Fruit fly (Drosophila melanogaster) Kc167 (cell line): ENCODE data around the gene CG31183.
"Not testable (repeated sequence)": the region's sequence is repeated elsewhere in the genome, so short reads cannot be mapped to it uniquely, and the experiment has no call there.

Experiments used
- Myc ChIP-seq: fragments of >200 bp; optimal IDR thresholded peaks from 2 replicates; lab custom pipeline; 2017; ENCODE audit warnings: missing external identifiers
- Sin3A ChIP-seq: fragments of >200 bp; optimal IDR thresholded peaks from 2 replicates; lab custom pipeline; 2018; ENCODE audit warnings: missing external identifiers
- h ChIP-seq: fragments of >200 bp; optimal IDR thresholded peaks from 3 replicates; lab custom pipeline; 2018; ENCODE audit warnings: missing external identifiers
- insv ChIP-seq: fragments of >200 bp; optimal IDR thresholded peaks from 3 replicates; lab custom pipeline; 2018; ENCODE audit warnings: missing external identifiers
- psq ChIP-seq: fragments of >200 bp; optimal IDR thresholded peaks from 2 replicates; lab custom pipeline; 2017; ENCODE audit warnings: missing external identifiers
- ttk ChIP-seq: sonication (Bioruptor generic); optimal IDR thresholded peaks from 2 replicates; lab custom pipeline; 2017; ENCODE audit warnings: missing external identifiers

Gene CG31183

DNA sequence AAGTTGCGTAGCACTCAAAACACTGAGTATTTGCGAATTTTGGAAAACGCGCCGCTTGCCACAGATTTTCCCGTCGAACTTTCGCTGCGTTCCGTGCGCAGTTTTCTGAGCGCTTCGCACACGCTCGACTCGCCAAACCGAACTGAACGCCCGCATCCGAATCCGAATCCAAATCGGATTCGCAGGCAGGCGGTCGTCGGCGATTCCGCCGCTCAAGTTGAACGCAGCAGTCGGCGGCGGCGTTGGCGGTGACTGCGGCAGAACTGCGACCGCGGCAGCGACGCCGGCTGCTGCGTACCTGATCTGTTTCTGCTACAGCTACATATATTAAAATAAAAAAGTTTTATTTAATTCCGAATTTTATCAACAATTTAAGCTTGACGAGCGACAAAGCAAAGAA lies at the start of gene CG31183:
Gene CG31183, minus strand, starts transcription at position 329 of the 400 bp plus-strand sequence.
- TF ChIP-seq Sin3A (no peak), insv (no peak), Myc (lab: Kevin White, UChicago) (no peak), psq (lab: Kevin White, UChicago) (no peak), ttk (lab: Kevin White, UChicago) (no peak), h (lab: Kevin White, UChicago) (no peak)

DNA sequence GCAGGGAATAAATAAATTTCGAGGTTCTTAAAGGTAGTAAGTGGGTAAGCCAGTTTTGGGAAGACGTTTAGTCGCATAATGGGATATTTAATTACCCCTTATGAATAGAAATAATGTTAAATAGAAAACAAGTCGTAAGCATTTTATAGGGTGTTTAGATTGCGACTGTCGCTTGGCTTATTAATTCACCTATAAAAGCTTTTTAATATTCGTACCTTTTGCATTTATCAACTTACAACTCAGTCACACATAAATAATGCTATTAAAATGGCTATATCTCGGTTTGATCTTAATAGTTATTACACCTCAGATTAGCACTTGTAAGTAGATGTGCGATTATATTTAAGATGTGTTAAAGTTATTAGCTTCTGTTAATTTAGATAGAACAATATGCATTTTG lies 49.6 kb upstream of the CG31183 start, which contains the start of gene CG34276:
Gene CG34276, plus strand, starts transcription at position 301 of the 400 bp plus-strand sequence.
- TF ChIP-seq h (lab: Kevin White, UChicago) = no peak
- TF ChIP-seq Sin3A = no peak
- no peak for TF ChIP-seq Myc (lab: Kevin White, UChicago)
- TF ChIP-seq ttk (lab: Kevin White, UChicago) = no peak

DNA sequence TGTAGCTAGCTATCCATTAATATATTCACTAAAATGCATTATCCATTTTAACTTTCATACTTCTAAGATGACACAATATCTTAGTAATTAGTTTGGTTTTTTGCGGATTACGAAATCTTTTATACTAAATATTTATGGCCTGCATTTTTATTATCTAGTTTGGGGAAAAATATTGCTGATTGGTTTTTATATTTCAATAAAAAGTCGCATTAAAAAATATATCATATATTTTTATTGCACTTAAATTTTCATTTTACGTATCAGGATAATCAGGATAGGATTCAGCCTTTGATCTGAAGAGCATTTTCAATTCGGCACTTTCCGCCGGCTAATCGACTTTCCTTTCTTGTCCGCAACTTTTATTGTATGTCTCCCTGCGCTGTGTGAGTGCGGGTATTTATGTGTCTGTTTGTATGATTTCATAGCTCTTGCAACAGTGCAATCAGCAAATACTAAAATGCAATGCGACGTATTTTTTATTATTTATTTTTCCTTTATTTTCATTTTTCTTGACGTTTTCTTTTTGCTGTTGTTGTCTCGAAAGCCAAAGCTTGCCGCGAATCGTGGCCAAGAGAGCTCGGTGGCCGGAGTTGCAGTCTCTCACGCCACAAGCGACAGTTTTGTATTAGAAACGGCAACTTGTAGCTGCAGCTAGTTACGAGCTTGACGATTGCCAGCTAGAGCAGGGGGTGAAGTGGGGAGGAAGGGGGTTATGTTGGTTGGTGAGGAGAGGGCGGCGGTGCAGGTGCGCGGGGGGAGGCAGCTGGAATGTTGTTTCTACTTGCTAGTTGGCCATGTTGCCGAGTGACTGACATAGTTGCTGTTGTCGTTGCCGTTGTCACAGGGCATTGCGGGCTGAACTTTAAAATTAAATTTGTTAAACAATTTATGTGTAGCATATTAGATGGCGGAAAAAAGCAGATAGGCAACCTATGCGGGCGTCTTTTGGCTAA lies 47.2 kb upstream of the CG31183 start:
- TF ChIP-seq Sin3A (no peak), ttk (lab: Kevin White, UChicago) (no peak), Myc (lab: Kevin White, UChicago) (no peak), h (lab: Kevin White, UChicago) (no peak), psq (lab: Kevin White, UChicago) (no peak)

DNA sequence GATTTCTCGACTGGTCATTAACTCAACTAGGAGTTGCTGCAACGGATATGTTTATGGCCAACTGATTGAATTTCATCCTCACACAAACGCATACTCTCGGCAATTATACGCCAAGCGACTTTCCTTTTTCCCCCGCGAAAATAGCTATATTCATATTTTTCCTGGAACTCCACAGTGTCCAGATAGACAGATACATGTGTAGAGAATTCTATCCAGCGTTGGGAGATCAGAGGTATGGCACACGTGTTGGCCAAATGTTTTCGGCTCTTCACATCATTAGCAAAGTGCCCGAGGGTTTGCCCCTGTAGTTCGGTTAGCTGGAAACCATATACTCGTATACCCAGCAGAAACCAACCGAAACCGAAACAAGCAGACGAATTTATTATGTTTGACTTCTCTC lies 46.0 kb upstream of the CG31183 start:
- TF ChIP-seq h (lab: Kevin White, UChicago) (no peak), Sin3A (no peak), Myc (lab: Kevin White, UChicago) (no peak), ttk (lab: Kevin White, UChicago) (no peak)

DNA sequence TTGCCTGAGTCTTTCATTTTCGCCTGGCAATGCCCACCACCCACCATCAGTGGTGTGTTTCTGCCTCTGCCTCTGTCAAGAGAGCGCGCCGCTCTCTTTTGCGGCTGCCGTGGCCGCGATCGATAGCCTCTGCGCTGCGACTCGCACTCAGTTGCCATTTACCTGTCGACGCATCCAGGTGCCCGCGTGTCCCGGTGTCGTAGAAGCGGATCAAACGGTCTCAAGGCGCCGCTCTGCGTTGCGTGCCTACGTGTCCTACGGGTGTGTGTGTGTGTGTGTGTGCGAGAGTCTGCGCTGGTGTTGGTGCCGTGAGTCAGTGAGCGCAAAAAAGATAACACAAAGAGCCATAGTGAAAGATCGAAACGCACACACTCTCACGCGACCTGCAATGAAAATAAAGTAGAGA lies 45.0 kb upstream of the CG31183 start, which contains the start of gene Fbxl7:
Gene Fbxl7, plus strand, starts transcription at position 148 of the 406 bp plus-strand sequence.
- TF ChIP-seq h (lab: Kevin White, UChicago) (no peak), insv (no peak), Sin3A (no peak), ttk (lab: Kevin White, UChicago) (no peak), psq (lab: Kevin White, UChicago) (no peak), Myc (lab: Kevin White, UChicago) (no peak)

DNA sequence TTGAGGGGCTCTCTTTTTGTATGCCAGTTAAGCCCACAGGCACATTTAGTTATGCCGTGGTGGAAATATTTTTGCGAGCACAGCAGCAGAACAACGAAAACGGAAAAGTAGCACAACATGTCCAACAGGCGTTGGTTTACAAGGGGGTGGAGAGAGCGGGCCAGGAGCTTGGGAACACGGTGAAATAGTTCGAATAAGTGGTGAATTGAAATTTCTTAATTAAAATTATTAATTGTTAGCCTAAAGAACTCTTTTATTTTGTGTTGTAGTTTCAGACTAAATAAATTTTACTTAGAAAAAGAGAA lies 44.4 kb upstream of the CG31183 start:
- TF ChIP-seq insv (no peak), psq (lab: Kevin White, UChicago) (no peak), ttk (lab: Kevin White, UChicago) (no peak), Sin3A (no peak), h (lab: Kevin White, UChicago) (no peak), Myc (lab: Kevin White, UChicago) (no peak)

DNA sequence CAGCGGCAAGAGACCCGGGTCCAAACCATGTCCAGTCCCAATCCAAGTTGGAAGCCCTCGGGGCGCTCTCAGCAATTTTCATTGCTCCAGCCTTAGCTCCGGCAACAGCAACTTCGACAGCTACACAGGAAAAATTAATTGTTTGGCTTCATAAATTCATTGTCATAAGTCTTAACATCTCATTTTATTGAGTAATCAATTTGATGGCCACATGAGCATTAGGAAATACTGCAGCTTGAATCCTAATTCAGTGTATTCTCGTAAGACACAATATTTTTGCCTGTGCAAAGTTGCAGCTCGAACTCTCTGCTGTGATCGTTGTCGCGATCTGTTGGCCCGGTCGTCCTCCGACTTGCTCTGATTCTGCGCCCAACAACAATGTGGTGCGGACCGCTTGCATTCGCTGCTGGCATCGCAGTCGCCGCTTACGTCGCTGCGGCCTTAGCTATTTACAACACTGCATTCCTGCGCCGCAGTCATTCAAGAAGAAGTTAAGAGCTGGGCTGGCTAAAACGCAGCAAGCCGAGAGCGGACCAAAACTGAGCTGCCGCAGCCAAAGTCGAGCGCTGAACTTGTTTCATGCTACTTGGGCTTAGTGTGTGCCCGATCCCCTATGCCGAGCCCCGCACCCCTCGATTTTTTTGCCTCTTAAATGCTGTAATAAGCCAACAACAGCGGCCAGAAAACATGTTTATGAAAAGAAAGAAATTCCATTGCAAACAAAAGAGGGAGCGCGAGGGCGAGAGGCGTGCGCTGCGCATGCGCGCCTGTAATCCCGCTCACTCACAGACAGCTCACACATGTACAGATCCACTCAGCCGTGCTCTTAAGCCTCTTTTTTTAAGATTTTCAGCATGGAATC lies 43.9 kb upstream of the CG31183 start:
- TF ChIP-seq insv (no peak), h (lab: Kevin White, UChicago) (no peak), Myc (lab: Kevin White, UChicago) (no peak), Sin3A (no peak), ttk (lab: Kevin White, UChicago) (no peak), psq (lab: Kevin White, UChicago) (no peak)

DNA sequence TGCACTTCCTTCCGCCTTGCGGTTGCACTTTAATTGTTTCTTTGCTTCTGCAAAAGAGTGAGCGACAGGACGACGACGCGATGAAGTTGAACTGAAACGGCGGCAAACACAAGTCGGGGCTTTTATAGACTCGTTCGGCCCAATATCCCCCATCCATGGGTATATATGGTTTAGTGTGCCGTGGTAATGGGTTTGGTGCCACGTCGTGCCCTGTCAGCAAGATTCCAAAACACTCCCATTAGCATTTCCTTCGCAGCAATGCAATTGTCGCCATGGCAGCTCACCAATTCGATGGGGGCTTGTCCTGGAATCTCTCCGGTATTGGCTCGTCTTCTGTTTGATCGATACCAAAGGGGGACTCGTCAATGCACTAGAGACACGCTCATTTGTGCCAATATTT lies 42.2 kb upstream of the CG31183 start, which contains the start of gene CG45105:
Gene CG45105, minus strand, starts transcription at position 101 of the 400 bp plus-strand sequence.
- TF ChIP-seq psq (lab: Kevin White, UChicago) (no peak), Myc (lab: Kevin White, UChicago) (no peak), ttk (lab: Kevin White, UChicago) (no peak), h (lab: Kevin White, UChicago) (no peak), insv (no peak), Sin3A (no peak)

DNA sequence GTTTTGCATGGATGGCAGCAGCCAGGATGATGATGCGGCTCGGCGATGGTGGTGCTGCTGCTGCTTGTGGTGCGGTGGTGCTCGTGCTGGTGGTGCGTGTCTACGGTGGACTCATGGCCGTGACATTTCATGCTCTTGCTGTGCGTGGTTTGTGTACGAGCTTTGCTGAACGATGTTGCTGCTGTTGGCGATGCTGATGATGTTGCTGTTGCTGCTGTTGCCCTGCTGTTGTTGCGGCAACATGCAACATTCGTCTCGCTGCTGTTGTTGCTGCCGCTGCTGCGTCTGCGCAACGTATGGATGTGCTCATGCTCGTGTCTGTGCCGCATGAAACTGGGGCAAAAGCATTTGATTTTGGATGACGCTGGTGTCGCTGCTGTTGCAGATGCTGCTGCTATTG lies 37.5 kb upstream of the CG31183 start:
- TF ChIP-seq Sin3A (no peak), Myc (lab: Kevin White, UChicago) (no peak), ttk (lab: Kevin White, UChicago) (no peak), psq (lab: Kevin White, UChicago) (no peak), h (lab: Kevin White, UChicago) (no peak), insv (no peak)

DNA sequence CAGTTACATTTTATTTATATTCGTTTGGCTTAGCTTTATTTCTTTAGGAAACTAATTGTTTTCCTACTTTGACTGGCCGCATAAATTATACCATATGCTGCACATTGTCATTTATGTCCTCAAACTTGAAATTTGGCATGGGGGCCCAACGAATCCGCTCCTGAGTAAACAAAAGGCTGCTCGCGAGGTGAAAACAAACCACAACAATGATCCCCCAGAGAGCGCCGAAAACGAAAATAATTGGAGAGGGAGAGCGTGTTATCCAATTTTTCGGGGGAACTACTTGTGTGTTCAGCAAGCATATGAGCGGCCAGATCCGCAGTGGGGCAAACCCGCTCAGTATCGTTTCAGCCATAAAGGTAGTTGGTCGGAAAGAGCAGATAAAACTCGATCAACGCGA lies 32.4 kb upstream of the CG31183 start, which contains the start of gene EndoU:
Gene EndoU, plus strand, starts transcription at position 301 of the 400 bp plus-strand sequence.
- TF ChIP-seq insv; psq (lab: Kevin White, UChicago); Sin3A: not testable (repeated sequence)

DNA sequence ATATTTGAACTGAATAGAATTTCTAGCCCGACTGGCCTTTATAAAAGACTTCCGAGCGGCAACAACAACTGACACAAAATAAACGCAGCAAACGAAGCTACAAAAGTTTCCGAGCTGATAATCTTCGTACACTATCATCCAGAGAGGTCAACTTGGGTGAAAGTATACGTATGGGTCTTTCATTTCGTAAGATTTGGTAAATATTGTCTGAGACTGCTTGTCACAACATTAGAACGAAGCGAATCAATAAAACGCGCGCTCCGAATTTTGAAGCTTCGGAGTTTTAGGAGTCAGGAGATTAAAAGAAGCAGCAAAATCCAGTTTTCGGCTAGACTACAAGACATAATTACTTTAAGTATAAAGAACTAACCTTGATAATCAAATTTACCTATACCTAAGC lies 28.8 kb upstream of the CG31183 start, which contains the start of gene glob1:
Gene glob1, minus strand, starts transcription at position 101 of the 400 bp plus-strand sequence.
- not testable (repeated sequence) for TF ChIP-seq insv; Sin3A; psq (lab: Kevin White, UChicago)

DNA sequence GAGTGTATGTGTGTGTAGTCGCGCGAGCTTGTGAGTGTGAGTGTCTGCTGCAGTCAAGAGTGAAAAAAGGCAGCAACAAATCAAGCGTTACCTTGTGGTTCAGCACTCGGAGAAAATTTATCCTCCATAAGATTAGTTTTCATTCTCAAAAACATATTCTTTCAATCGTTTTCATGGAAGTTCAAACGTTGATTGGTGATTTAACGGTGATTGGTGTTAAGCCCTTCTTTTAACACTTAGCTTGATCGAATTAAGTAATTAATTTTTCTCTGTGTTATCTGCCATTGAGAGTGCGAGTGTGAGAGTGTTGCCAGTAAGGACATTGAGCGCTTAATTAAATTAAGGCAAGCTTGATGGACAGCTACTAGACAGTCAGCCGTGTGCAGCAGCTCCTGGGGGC lies 23.9 kb upstream of the CG31183 start:
- TF ChIP-seq Myc (lab: Kevin White, UChicago) (no peak), insv (no peak), Sin3A (no peak), h (lab: Kevin White, UChicago) (no peak), psq (lab: Kevin White, UChicago) (no peak), ttk (lab: Kevin White, UChicago) (no peak)
